Fruit fly (Drosophila melanogaster): ENCODE measurements around the gene CG10616.

Gene CG10616

DNA sequence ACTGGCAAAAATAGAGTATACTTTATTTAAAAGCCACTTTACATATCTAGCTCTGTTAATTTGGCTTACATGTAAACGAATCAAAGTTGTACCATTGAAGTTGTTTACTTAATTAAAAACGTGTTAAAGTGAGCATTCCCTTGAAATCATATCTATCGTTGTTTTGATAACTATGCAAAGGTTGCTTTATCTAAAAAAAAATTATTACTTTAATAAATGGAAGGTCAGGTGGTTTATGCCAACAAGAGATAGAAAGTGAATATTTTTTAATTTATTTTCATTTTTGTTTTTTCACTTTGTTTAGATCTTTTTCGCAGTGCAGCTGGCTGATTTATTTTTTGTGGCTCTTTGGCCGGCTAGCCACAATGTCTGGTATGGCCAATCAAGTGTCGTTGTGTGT is 11.4 kb downstream of the CG10616 start (continued):
- peak; percentile 84 for TF ChIP-seq Asciz (GFP tag; optimal IDR thresholded peaks at IDR 0.05)
- peak; percentile 32 for TF ChIP-seq Lhr (GFP tag; optimal IDR thresholded peaks at IDR 0.05)
- TF ChIP-seq CG2199 (GFP tag; IDR thresholded peaks at IDR 0.05) = no peak
- TF ChIP-seq p53 (GFP tag; optimal IDR thresholded peaks at IDR 0.05) = no peak
- peak; percentile 84 for TF ChIP-seq CG7839 (tag; optimal IDR thresholded peaks at IDR 0.05)
- TF ChIP-seq abd-A (tag; optimal IDR thresholded peaks at IDR 0.05) = no peak
- TF ChIP-seq toy (GFP tag; IDR thresholded peaks at IDR 0.05) = no peak
- peak; percentile 80 for TF ChIP-seq CG10979 (tag; optimal IDR thresholded peaks at IDR 0.05)
- TF ChIP-seq CG34376 (GFP tag; optimal IDR thresholded peaks at IDR 0.05) = no peak
- TF ChIP-seq TFAM (GFP tag; optimal IDR thresholded peaks at IDR 0.05) = no peak
- peak; percentile 71 for TF ChIP-seq BtbVII (GFP tag; optimal IDR thresholded peaks at IDR 0.05)
- peak; percentile 79 for TF ChIP-seq Med (GFP tag)
- no peak for TF ChIP-seq CG7928 (GFP tag; optimal IDR thresholded peaks at IDR 0.05)
- no peak for TF ChIP-seq her (GFP tag; optimal IDR thresholded peaks at IDR 0.05)
- TF ChIP-seq CG7745 (tag; optimal IDR thresholded peaks at IDR 0.05) = no peak
- TF ChIP-seq nmo (GFP tag; optimal IDR thresholded peaks at IDR 0.05) = peak; percentile 88
- TF ChIP-seq Atf-2 (GFP tag; optimal IDR thresholded peaks at IDR 0.05) = peak; percentile 51
- TF ChIP-seq row (GFP tag; IDR thresholded peaks at IDR 0.05) = peak; percentile 75
- TF ChIP-seq CG2129 (GFP tag; IDR thresholded peaks at IDR 0.05; ENCODE audit: partially characterized antibody) = no peak
- 0 out of 2 replicates have a peak, but pooled peaks have one; percentile 14 for TF ChIP-seq Lim3 (GFP tag; IDR thresholded peaks at IDR 0.05)
- peak; percentile 64 for TF ChIP-seq sob (GFP tag; IDR thresholded peaks at IDR 0.05)
- TF ChIP-seq cato (GFP tag; optimal IDR thresholded peaks at IDR 0.05; ENCODE audit: borderline replicate concordance) = peak; percentile 47
- TF ChIP-seq CG13287 (GFP tag; IDR thresholded peaks at IDR 0.05; ENCODE audit: partially characterized antibody) = no peak
- TF ChIP-seq sna (GFP tag; IDR thresholded peaks at IDR 0.05; ENCODE audit: partially characterized antibody) = no peak
- TF ChIP-seq ken (GFP tag; IDR thresholded peaks at IDR 0.05) = peak; percentile 27; the same call in 1 of the 3 replicates
- no peak for TF ChIP-seq Scr (GFP tag; IDR thresholded peaks at IDR 0.05; ENCODE audit: partially characterized antibody)
- no peak for TF ChIP-seq slou (GFP tag; optimal IDR thresholded peaks at IDR 0.05)
- TF ChIP-seq cas (GFP tag; IDR thresholded peaks at IDR 0.05) = no peak
- no peak for TF ChIP-seq CG34224 (GFP tag; IDR thresholded peaks at IDR 0.05; ENCODE audit: partially characterized antibody)
- no peak for TF ChIP-seq usp (GFP tag; optimal IDR thresholded peaks at IDR 0.05)
- TF ChIP-seq Vsx1 (GFP tag; optimal IDR thresholded peaks at IDR 0.05) = peak; percentile 62
- TF ChIP-seq CG17802 (tag; optimal IDR thresholded peaks at IDR 0.05) = no peak
- peak; percentile 72 for TF ChIP-seq Nf-YC (tag; optimal IDR thresholded peaks at IDR 0.05)
- TF ChIP-seq sens (GFP tag) = peak; percentile 95
- TF ChIP-seq CG12299 (tag; optimal IDR thresholded peaks at IDR 0.05) = peak; percentile 37
- peak; percentile 55 to 71 for TF ChIP-seq bsh (GFP tag; optimal IDR thresholded peaks at IDR 0.05)
- TF ChIP-seq Six4 (GFP tag; optimal IDR thresholded peaks at IDR 0.05) = peak; percentile 60
- TF ChIP-seq CG10654 (GFP tag; optimal IDR thresholded peaks at IDR 0.05) = peak; percentile 48
- peak; percentile 13 for TF ChIP-seq zen (tag; optimal IDR thresholded peaks at IDR 0.05)
- TF ChIP-seq CG31224 (GFP tag; IDR thresholded peaks at IDR 0.05) = no peak; the same call in 1 of the 2 replicates
- TF ChIP-seq Nf-YB (GFP tag; optimal IDR thresholded peaks at IDR 0.05) = peak; percentile 63
- TF ChIP-seq Fer1 (GFP tag; optimal IDR thresholded peaks at IDR 0.05) = peak; percentile 72
- TF ChIP-seq Ada2b (GFP tag; IDR thresholded peaks at IDR 0.05) = peak; percentile 68
- TF ChIP-seq fd96Cb (tag; optimal IDR thresholded peaks at IDR 0.05) = peak; percentile 84
- TF ChIP-seq lov (optimal IDR thresholded peaks at IDR 0.05) = no peak
- no peak for TF ChIP-seq lov (GFP tag; IDR thresholded peaks at IDR 0.05)
- TF ChIP-seq Aef1 (GFP tag; IDR thresholded peaks at IDR 0.05) = peak; percentile 62
- TF ChIP-seq ind (GFP tag; optimal IDR thresholded peaks at IDR 0.05) = peak; percentile 72
- TF ChIP-seq hb (GFP tag; IDR thresholded peaks at IDR 0.05; ENCODE audit: partially characterized antibody) = no peak
- no peak; the same call in 2 of the 3 replicates for TF ChIP-seq CG11560 (tag; IDR thresholded peaks at IDR 0.05)
- peak; percentile 47 for TF ChIP-seq CG1647 (GFP tag; optimal IDR thresholded peaks at IDR 0.05)
